Fruit fly (Drosophila melanogaster): Measurements from ENCODE around the gene CG8209.

- TF ChIP-seq sqz (GFP tag; optimal IDR thresholded peaks at IDR 0.05): no peak
- TF ChIP-seq her (GFP tag; optimal IDR thresholded peaks at IDR 0.05): no peak
- no peak for TF ChIP-seq CG11247 (GFP tag; IDR thresholded peaks at IDR 0.05)
- no peak for TF ChIP-seq ATbp (GFP tag; optimal IDR thresholded peaks at IDR 0.05)
- TF ChIP-seq Dll (GFP tag; IDR thresholded peaks at IDR 0.05; ENCODE audit: partially characterized antibody): no peak
- TF ChIP-seq CG14667 (GFP tag; IDR thresholded peaks at IDR 0.05): no peak
- TF ChIP-seq insv (GFP tag; optimal IDR thresholded peaks at IDR 0.05): no peak
- no peak for TF ChIP-seq ash1 (GFP tag; optimal IDR thresholded peaks at IDR 0.05)
- TF ChIP-seq CG8765 (GFP tag; IDR thresholded peaks at IDR 0.05): no peak
- no peak for TF ChIP-seq ab (GFP tag; optimal IDR thresholded peaks at IDR 0.05)
Observed at dm6 chr3L:7983602-7984223, 7.5 kb downstream of the CG8209 start.
